Fruit fly (Drosophila melanogaster) ovary, adult (tissue): ENCODE data around the gene CG15877.

Experiments
- CG17801 ChIP-seq: fragments of 200-800 bp; optimal IDR thresholded peaks from 2 replicates; lab custom pipeline; 2019; ENCODE audit warnings: missing biosample characterization, mild to moderate bottlenecking, missing genetic modification characterization, moderate library complexity; ENCODE audit not compliant: partially characterized antibody

The CG15877 gene

dm6 chr3L:2377114-2377783 is at the start of gene CG15877, which contains the start of gene Svil:
Gene CG15877, minus strand, starts transcription at chr3L:2377556.
Gene Svil, plus strand, starts transcription at chr3L:2377655.
- no peak for TF ChIP-seq CG17801

- no peak for TF ChIP-seq CG17801
These were observed 49.8 kb upstream of the CG15877 start for dm6 chr3L:2427151-2427550.

dm6 chr3L:2426407-2426951 is 49.1 kb upstream of the CG15877 start:
- no peak for TF ChIP-seq CG17801

dm6 chr3L:2425687-2426086 is 48.3 kb upstream of the CG15877 start:
- TF ChIP-seq CG17801, result no peak

dm6 chr3L:2424094-2424493 is 46.7 kb upstream of the CG15877 start:
- no peak for TF ChIP-seq CG17801

- peak; percentile 56 for TF ChIP-seq CG17801
These were observed 46.2 kb upstream of the CG15877 start for dm6 chr3L:2423572-2423971.

- TF ChIP-seq CG17801, result no peak
These were observed 45.4 kb upstream of the CG15877 start for dm6 chr3L:2422763-2423162.

dm6 chr3L:2421138-2421537 is 43.8 kb upstream of the CG15877 start:
- no peak for TF ChIP-seq CG17801

- TF ChIP-seq CG17801, result peak; percentile 87
These were observed 41.4 kb upstream of the CG15877 start for dm6 chr3L:2418769-2419168.

- peak; percentile 95 for TF ChIP-seq CG17801
These were observed 40.2 kb upstream of the CG15877 start for dm6 chr3L:2417399-2418040.

dm6 chr3L:2414876-2415275 is 37.5 kb upstream of the CG15877 start:
- TF ChIP-seq CG17801, result no peak

dm6 chr3L:2411564-2412080 is 34.3 kb upstream of the CG15877 start:
- TF ChIP-seq CG17801, result no peak

dm6 chr3L:2410869-2411268 is 33.5 kb upstream of the CG15877 start:
- TF ChIP-seq CG17801, result no peak

dm6 chr3L:2409289-2409688 is 31.9 kb upstream of the CG15877 start:
- TF ChIP-seq CG17801, result no peak

- TF ChIP-seq CG17801, result no peak
These were observed 30.6 kb upstream of the CG15877 start for dm6 chr3L:2407945-2408344.

- TF ChIP-seq CG17801, result no peak
These were observed 29.9 kb upstream of the CG15877 start for dm6 chr3L:2407271-2407670.

dm6 chr3L:2402206-2402605 is 24.9 kb upstream of the CG15877 start:
- no peak for TF ChIP-seq CG17801
